Worm (Caenorhabditis elegans): ENCODE results near the gene rei-1.

- TF ChIP-seq B0310.2 (tag; optimal IDR thresholded peaks at IDR 0.05) (no peak), tbx-11 (GFP tag; IDR thresholded peaks at IDR 0.05) (no peak), hmg-4 (GFP tag; optimal IDR thresholded peaks at IDR 0.05) (no peak), ama-1 (optimal IDR thresholded peaks at IDR 0.05) (no peak), scrt-1 (GFP tag; IDR thresholded peaks at IDR 0.05) (no peak), pes-1 (GFP tag; IDR thresholded peaks at IDR 0.05) (no peak), hnd-1 (tag; optimal IDR thresholded peaks at IDR 0.05) (no peak), ets-7 (tag; optimal IDR thresholded peaks at IDR 0.05) (no peak), tra-4 (tag; optimal IDR thresholded peaks at IDR 0.05) (no peak), flt-1 (GFP tag; IDR thresholded peaks at IDR 0.05) (no peak), aly-1 (tag; optimal IDR thresholded peaks at IDR 0.05) (no peak), tbx-37 (GFP tag; conservative IDR thresholded peaks at IDR 0.05) (no peak), ceh-36 (tag; optimal IDR thresholded peaks at IDR 0.05) (no peak), hmbx-1 (tag; optimal IDR thresholded peaks at IDR 0.05) (no peak)
Measured at ce11 chrIII:4058643-4059042, 39.3 kb downstream of the rei-1 start, which contains the start of gene his-69.

Data from whole organism, early embryonic.